Fruit fly (Drosophila melanogaster): ENCODE data around the gene daed.

- TF ChIP-seq kay (GFP tag; ENCODE audit: borderline replicate concordance) (peak; percentile 98), CG5204 (GFP tag; optimal IDR thresholded peaks at IDR 0.05) (no peak), Clk (GFP tag; optimal IDR thresholded peaks at IDR 0.05) (peak; percentile 22), toe (GFP tag; optimal IDR thresholded peaks at IDR 0.05) (peak; percentile 26), CG1620 (GFP tag; optimal IDR thresholded peaks at IDR 0.05) (peak; percentile 1), pad (GFP tag; optimal IDR thresholded peaks at IDR 0.05) (peak; percentile 99), tj (GFP tag; optimal IDR thresholded peaks at IDR 0.05) (peak; percentile 82), ovo (GFP tag; optimal IDR thresholded peaks at IDR 0.05) (peak; percentile 32), CG11617 (GFP tag; optimal IDR thresholded peaks at IDR 0.05) (peak; percentile 37), bab1 (GFP tag; optimal IDR thresholded peaks at IDR 0.05) (peak; percentile 68), Crg-1 (GFP tag; optimal IDR thresholded peaks at IDR 0.05) (peak; percentile 49), CG7045 (GFP tag; optimal IDR thresholded peaks at IDR 0.05) (peak; percentile 67)
Observed at dm6 chr2L:2202853-2203717, 13.0 kb downstream of the daed start.

Data from whole organism, adult.